Fruit fly (Drosophila melanogaster) whole organism, embryonic: Measurements from ENCODE around the gene Alg9.

Experiments used
- Antp ChIP-seq: fragments of 200-800 bp; sonication (Bioruptor generic); optimal IDR thresholded peaks from 3 replicates; lab custom pipeline; 2016; ENCODE audit warnings: missing biosample characterization, missing genetic modification characterization
- CG10366 ChIP-seq: fragments of 200-800 bp; sonication (Bioruptor generic); IDR thresholded peaks from 2 replicates; pipeline ENCODE4 v1.3.6; 2022; ENCODE audit warnings: missing biosample characterization, missing genetic modification characterization
- CG10543 ChIP-seq: fragments of 200-800 bp; sonication (Bioruptor generic); optimal IDR thresholded peaks from 3 replicates; lab custom pipeline; 2017; ENCODE audit warnings: missing biosample characterization, mild to moderate bottlenecking, missing genetic modification characterization, moderate library complexity
- CG11247 ChIP-seq: fragments of 200-800 bp; sonication (Bioruptor generic); IDR thresholded peaks from 2 replicates; pipeline ENCODE4 v1.3.6; 2022; ENCODE audit warnings: missing biosample characterization, missing genetic modification characterization
- CG11398 ChIP-seq: fragments of 200-800 bp; sonication (Bioruptor generic); optimal IDR thresholded peaks from 2 replicates; lab custom pipeline; 2016; ENCODE audit warnings: missing biosample characterization, missing genetic modification characterization
- CG11504 ChIP-seq: fragments of 200-800 bp; sonication (Bioruptor generic); optimal IDR thresholded peaks from 3 replicates; lab custom pipeline; 2019; ENCODE audit warnings: missing biosample characterization, mild to moderate bottlenecking, missing genetic modification characterization, moderate library complexity
- CG11695 ChIP-seq: fragments of 200-800 bp; sonication (Bioruptor generic); IDR thresholded peaks from 3 replicates; pipeline ENCODE4 v1.3.6; 2022; ENCODE audit warnings: missing biosample characterization, missing genetic modification characterization
- CG11723 ChIP-seq: fragments of 200-800 bp; sonication (Bioruptor generic); optimal IDR thresholded peaks from 2 replicates; lab custom pipeline; 2017; ENCODE audit warnings: missing biosample characterization, mild to moderate bottlenecking, missing genetic modification characterization
- CG12769 ChIP-seq: fragments of 200-800 bp; sonication (Bioruptor generic); optimal IDR thresholded peaks from 2 replicates; lab custom pipeline; 2019; ENCODE audit warnings: missing biosample characterization, mild to moderate bottlenecking, missing genetic modification characterization, moderate library complexity
- CG13123 ChIP-seq: fragments of 200-800 bp; sonication (Bioruptor generic); optimal IDR thresholded peaks from 2 replicates; lab custom pipeline; 2016; ENCODE audit warnings: missing biosample characterization, missing genetic modification characterization
- CG13296 ChIP-seq: fragments of 200-800 bp; sonication (Bioruptor generic); optimal IDR thresholded peaks from 3 replicates; lab custom pipeline; 2018; ENCODE audit warnings: missing biosample characterization, mild to moderate bottlenecking, missing genetic modification characterization
- CG14014 ChIP-seq: fragments of 200-800 bp; sonication (Bioruptor generic); IDR thresholded peaks from 2 replicates; pipeline ENCODE4 v1.3.6; 2022; ENCODE audit warnings: missing biosample characterization, missing genetic modification characterization
- CG2202 ChIP-seq: fragments of 200-800 bp; sonication (Bioruptor generic); optimal IDR thresholded peaks from 2 replicates; lab custom pipeline; 2018; ENCODE audit warnings: missing biosample characterization, mild to moderate bottlenecking, missing genetic modification characterization
- CG3163 ChIP-seq: fragments of 200-800 bp; sonication (Bioruptor generic); optimal IDR thresholded peaks from 3 replicates; lab custom pipeline; 2016; ENCODE audit warnings: missing biosample characterization, missing genetic modification characterization
- CG32532 ChIP-seq: fragments of 200-800 bp; sonication (Bioruptor generic); IDR thresholded peaks from 2 replicates; pipeline ENCODE4 v1.3.6; 2022; ENCODE audit warnings: missing biosample characterization, missing genetic modification characterization
- CG33557 ChIP-seq: fragments of 200-800 bp; sonication (Bioruptor generic); optimal IDR thresholded peaks from 2 replicates; lab custom pipeline; 2019; ENCODE audit warnings: missing biosample characterization, mild to moderate bottlenecking, missing genetic modification characterization, moderate library complexity
- CG3726 ChIP-seq: fragments of 200-800 bp; sonication (Bioruptor generic); IDR thresholded peaks from 3 replicates; pipeline ENCODE4, ENCODE4 v1.3.6; 2022; ENCODE audit warnings: missing biosample characterization, missing genetic modification characterization
- CG6854 ChIP-seq: fragments of 200-800 bp; sonication (Bioruptor generic); optimal IDR thresholded peaks from 3 replicates; lab custom pipeline; 2017; ENCODE audit warnings: missing biosample characterization, mild to moderate bottlenecking, missing genetic modification characterization
- CG8089 ChIP-seq: fragments of 200-800 bp; sonication (Bioruptor generic); optimal IDR thresholded peaks from 3 replicates; lab custom pipeline; 2016; ENCODE audit warnings: missing biosample characterization, missing genetic modification characterization
- CG9727 ChIP-seq: fragments of 200-800 bp; sonication (Bioruptor generic); optimal IDR thresholded peaks from 3 replicates; lab custom pipeline; 2017; ENCODE audit warnings: missing biosample characterization, mild to moderate bottlenecking, missing genetic modification characterization
- CG9817 ChIP-seq: fragments of 200-800 bp; sonication (Bioruptor generic); optimal IDR thresholded peaks from 2 replicates; lab custom pipeline; 2018; ENCODE audit warnings: missing biosample characterization, mild to moderate bottlenecking, missing genetic modification characterization, moderate library complexity
- Dll ChIP-seq: fragments of 200-800 bp; sonication (Bioruptor generic); IDR thresholded peaks from 4 replicates; pipeline ENCODE4 v1.3.6; 2022; ENCODE audit warnings: missing biosample characterization, missing genetic modification characterization; ENCODE audit not compliant: partially characterized antibody
- Dref ChIP-seq: fragments of 200-800 bp; sonication (Bioruptor generic); IDR thresholded peaks from 2 replicates; pipeline ENCODE4 v1.3.6; 2022; ENCODE audit warnings: missing biosample characterization, missing genetic modification characterization
- Drgx ChIP-seq: fragments of 200-800 bp; sonication (Bioruptor generic); IDR thresholded peaks from 2 replicates; pipeline ENCODE4 v1.3.6; 2022; ENCODE audit warnings: missing biosample characterization, missing genetic modification characterization
- Fer1 ChIP-seq: fragments of 200-800 bp; sonication (Bioruptor generic); optimal IDR thresholded peaks from 2 replicates; lab custom pipeline; 2017; ENCODE audit warnings: missing biosample characterization, mild to moderate bottlenecking, missing genetic modification characterization
- HHEX ChIP-seq: fragments of 200-800 bp; sonication (Bioruptor generic); optimal IDR thresholded peaks from 3 replicates; lab custom pipeline; 2017; ENCODE audit warnings: missing biosample characterization, mild to moderate bottlenecking, missing genetic modification characterization, missing genetic modification reagents
- Kr ChIP-seq: fragments of 200-800 bp; sonication (Bioruptor generic); optimal IDR thresholded peaks from 2 replicates; lab custom pipeline; 2017; ENCODE audit warnings: missing biosample characterization, mild to moderate bottlenecking, missing genetic modification characterization
- Myb ChIP-seq: fragments of 200-800 bp; sonication (Bioruptor generic); optimal IDR thresholded peaks from 2 replicates; lab custom pipeline; 2016; ENCODE audit warnings: missing biosample characterization, missing genetic modification characterization
- Nf-YC ChIP-seq: fragments of 200-800 bp; optimal IDR thresholded peaks from 3 replicates; lab custom pipeline; 2019; ENCODE audit warnings: missing biosample characterization, mild to moderate bottlenecking, missing genetic modification characterization, moderate library complexity
- NfI ChIP-seq: fragments of 200-800 bp; sonication (Bioruptor generic); optimal IDR thresholded peaks from 3 replicates; lab custom pipeline; 2018; ENCODE audit warnings: missing biosample characterization, mild to moderate bottlenecking, missing genetic modification characterization, moderate library complexity
- Optix ChIP-seq: fragments of 200-800 bp; sonication (Bioruptor generic); IDR thresholded peaks from 3 replicates; pipeline ENCODE4 v1.3.6; 2022; ENCODE audit warnings: missing biosample characterization, missing genetic modification characterization
- Side ChIP-seq: fragments of 200-800 bp; sonication (Bioruptor generic); optimal IDR thresholded peaks from 2 replicates; lab custom pipeline; 2016; ENCODE audit warnings: missing biosample characterization, missing genetic modification characterization
- Sry-β ChIP-seq: fragments of 200-800 bp; sonication (Bioruptor generic); optimal IDR thresholded peaks from 2 replicates; lab custom pipeline; 2018; ENCODE audit warnings: missing biosample characterization, mild to moderate bottlenecking, missing genetic modification characterization, moderate library complexity
- Ssrp ChIP-seq: fragments of 200-800 bp; sonication (Bioruptor generic); optimal IDR thresholded peaks from 2 replicates; lab custom pipeline; 2018; ENCODE audit warnings: missing biosample characterization, mild to moderate bottlenecking, missing genetic modification characterization, moderate library complexity
- Tbp ChIP-seq: fragments of >200 bp; optimal IDR thresholded peaks from 2 replicates; lab custom pipeline; 2018; ENCODE audit warnings: missing biosample characterization, missing genetic modification characterization
- aop ChIP-seq: fragments of 200-800 bp; sonication (Bioruptor generic); IDR thresholded peaks from 2 replicates; pipeline ENCODE4 v1.3.6; 2022; ENCODE audit warnings: missing biosample characterization, missing genetic modification characterization
- bsh ChIP-seq, 2 experiments: fragments of 200-800 bp; sonication (Bioruptor generic); optimal IDR thresholded peaks; 2 replicates each; lab custom pipeline; 2017 to 2018; ENCODE audit warnings: mild to moderate bottlenecking in 2 of 2, missing biosample characterization in 2 of 2, missing genetic modification characterization in 2 of 2, moderate library complexity in 1 of 2
- ci ChIP-seq: fragments of 200-800 bp; sonication (Bioruptor generic); IDR thresholded peaks from 3 replicates; pipeline ENCODE4 v1.3.6; 2022; ENCODE audit warnings: missing biosample characterization, missing genetic modification characterization
- ems ChIP-seq: fragments of 200-800 bp; sonication (Bioruptor generic); optimal IDR thresholded peaks from 3 replicates; lab custom pipeline; 2016; ENCODE audit warnings: missing biosample characterization, missing genetic modification characterization
- gt ChIP-seq: fragments of 200-800 bp; sonication (Bioruptor generic); IDR thresholded peaks from 2 replicates; pipeline ENCODE4 v1.3.6; 2022; ENCODE audit warnings: missing biosample characterization, missing genetic modification characterization
- her ChIP-seq: fragments of 200-800 bp; sonication (Bioruptor generic); optimal IDR thresholded peaks from 2 replicates; lab custom pipeline; 2016; ENCODE audit warnings: missing biosample characterization, missing genetic modification characterization
- jigr1 ChIP-seq: fragments of 200-800 bp; sonication (Bioruptor generic); IDR thresholded peaks from 3 replicates; pipeline ENCODE4 v1.3.6; 2022; ENCODE audit warnings: missing biosample characterization, missing genetic modification characterization
- nmo ChIP-seq: fragments of 200-800 bp; sonication (Bioruptor generic); optimal IDR thresholded peaks from 2 replicates; lab custom pipeline; 2018; ENCODE audit warnings: missing biosample characterization, mild to moderate bottlenecking, missing genetic modification characterization, moderate library complexity
- oc ChIP-seq: fragments of 200-800 bp; sonication (Bioruptor generic); optimal IDR thresholded peaks from 2 replicates; lab custom pipeline; 2018; ENCODE audit warnings: missing biosample characterization, mild to moderate bottlenecking, missing genetic modification characterization, moderate library complexity
- pho ChIP-seq: fragments of 200-800 bp; sonication (Bioruptor generic); optimal IDR thresholded peaks from 2 replicates; lab custom pipeline; 2016; ENCODE audit warnings: missing biosample characterization, missing genetic modification characterization
- seq ChIP-seq: fragments of 200-800 bp; sonication (Bioruptor generic); IDR thresholded peaks from 2 replicates; pipeline ENCODE4 v1.3.6; 2022; ENCODE audit warnings: missing biosample characterization, missing genetic modification characterization
- slbo ChIP-seq: fragments of 200-800 bp; sonication (Bioruptor generic); IDR thresholded peaks from 2 replicates; pipeline ENCODE4 v1.3.6; 2022; ENCODE audit warnings: missing biosample characterization, missing genetic modification characterization
- sqz ChIP-seq: fragments of 200-800 bp; sonication (Bioruptor generic); optimal IDR thresholded peaks from 3 replicates; lab custom pipeline; 2018; ENCODE audit warnings: missing biosample characterization, mild to moderate bottlenecking, missing genetic modification characterization
- trh ChIP-seq: fragments of 200-800 bp; sonication (Bioruptor generic); optimal IDR thresholded peaks from 2 replicates; lab custom pipeline; 2016; ENCODE audit warnings: missing biosample characterization, missing genetic modification characterization
- wek ChIP-seq: fragments of 200-800 bp; sonication (Bioruptor generic); optimal IDR thresholded peaks from 3 replicates; lab custom pipeline; 2018; ENCODE audit warnings: missing biosample characterization, mild to moderate bottlenecking, missing genetic modification characterization, moderate library complexity
- zen ChIP-seq: fragments of 200-800 bp; sonication (Bioruptor generic); optimal IDR thresholded peaks from 3 replicates; lab custom pipeline; 2018; ENCODE audit warnings: missing biosample characterization, mild to moderate bottlenecking, missing genetic modification characterization, moderate library complexity

Alg9 gene

DNA sequence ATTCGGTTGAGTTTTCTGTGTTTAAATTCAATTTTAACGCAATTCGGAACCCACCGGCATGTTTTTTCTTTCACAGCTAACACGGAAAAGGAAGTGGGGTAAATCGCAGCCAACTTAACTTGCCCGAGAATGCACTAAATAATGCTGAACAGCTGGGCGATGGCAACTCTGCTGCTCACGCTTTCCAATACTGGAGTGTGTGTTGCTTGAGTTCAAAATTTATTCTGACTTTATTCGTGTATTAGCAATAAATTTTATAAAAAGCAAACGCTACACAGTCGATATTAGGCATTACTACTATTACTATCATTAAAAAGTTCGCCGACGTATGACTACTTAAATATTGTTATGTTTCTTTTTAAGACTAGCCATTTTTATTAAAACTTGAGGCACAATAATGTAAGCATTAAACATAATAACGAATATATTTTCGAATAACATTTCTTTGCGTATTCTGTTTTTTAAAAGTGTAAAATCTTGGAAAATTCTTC, 26.0 kb downstream of the Alg9 start, which contains the start of the genes RpS27 and Nup37 (continued):
- TF ChIP-seq CG11723 (peak; percentile 99), Kr (peak; percentile 97), CG3726 (GFP tag; lab: Robert Waterston, UW) (peak; percentile 95), oc (tag; lab: Kevin White, UChicago) (peak; percentile 92), slbo (GFP tag; lab: Robert Waterston, UW) (peak; percentile 98), Myb (peak; percentile 94), CG9817 (peak; percentile 99), CG13296 (peak; percentile 98), sqz (GFP tag; lab: Kevin White, UChicago) (peak; percentile 98), Nf-YC (tag; lab: Kevin White, UChicago) (peak; percentile 88), Sry-β (GFP tag; lab: Kevin White, UChicago) (peak; percentile 80), trh (GFP tag; lab: Kevin White, UChicago) (peak; percentile 98), Ssrp (tag; lab: Kevin White, UChicago) (peak; percentile 92), aop (GFP tag; lab: Robert Waterston, UW) (peak; percentile 80; the same call in 1 of the 2 replicates), Dll (no peak), CG14014 (GFP tag; lab: Robert Waterston, UW) (peak; percentile 95), gt (GFP tag; lab: Robert Waterston, UW) (peak; percentile 96), Dref (GFP tag; lab: Robert Waterston, UW) (peak; percentile 59), CG11247 (GFP tag; lab: Robert Waterston, UW) (peak; percentile 99), CG8089 (peak; percentile 99), jigr1 (GFP tag; lab: Robert Waterston, UW) (peak; percentile 72; the same call in 1 of the 3 replicates), CG6854 (peak; percentile 97), ci (GFP tag; lab: Robert Waterston, UW) (peak; percentile 99), CG11695 (GFP tag; lab: Robert Waterston, UW) (peak; percentile 89), CG32532 (GFP tag; lab: Robert Waterston, UW) (peak; percentile 98), Tbp (GFP tag; lab: Kevin White, UChicago) (no peak), CG12769 (tag; lab: Kevin White, UChicago) (peak; percentile 98), ems (GFP tag; lab: Kevin White, UChicago) (peak; percentile 98), Antp (peak; percentile 98), CG10366 (GFP tag; lab: Robert Waterston, UW) (peak; percentile 96), wek (peak; percentile 97), Side (peak; percentile 99), CG13123 (peak; percentile 100), zen (tag; lab: Kevin White, UChicago) (peak; percentile 91), nmo (GFP tag; lab: Kevin White, UChicago) (peak; percentile 97), CG2202 (peak; percentile 96), CG33557 (GFP tag; lab: Kevin White, UChicago) (peak; percentile 96), HHEX (GFP tag; lab: Kevin White, UChicago) (peak; percentile 99), pho (GFP tag; lab: Kevin White, UChicago) (peak; percentile 99), CG3163 (peak; percentile 94), CG11504 (tag; lab: Kevin White, UChicago) (peak; percentile 93), Optix (GFP tag; lab: Robert Waterston, UW) (peak; percentile 96), NfI (GFP tag; lab: Kevin White, UChicago) (peak; percentile 100), CG10543 (peak; percentile 100), CG9727 (GFP tag; lab: Kevin White, UChicago) (peak; percentile 99), bsh (GFP tag; optimal IDR thresholded peaks at IDR 0.05; lab: Kevin White, UChicago) (peak; percentile 50 to 93), Drgx (peak; percentile 75), seq (peak; percentile 89), her (GFP tag; lab: Kevin White, UChicago) (peak; percentile 97), Fer1 (peak; percentile 98), CG11398 (GFP tag; lab: Kevin White, UChicago) (peak; percentile 99)
